Fruit fly (Drosophila melanogaster) whole organism, prepupa: ENCODE data around the gene spn-E.

Source experiments
- CG6792 ChIP-seq: fragments of 200-800 bp; sonication (Bioruptor generic); optimal IDR thresholded peaks from 3 replicates; lab custom pipeline; 2016; ENCODE audit warnings: missing biosample characterization, missing genetic modification characterization
- Hr4 ChIP-seq: fragments of 200-800 bp; sonication (Bioruptor generic); optimal IDR thresholded peaks from 3 replicates; lab custom pipeline; 2016; ENCODE audit warnings: missing biosample characterization, missing genetic modification characterization
- OdsH ChIP-seq: fragments of 200-800 bp; sonication (Bioruptor generic); optimal IDR thresholded peaks from 3 replicates; lab custom pipeline; 2016; ENCODE audit warnings: missing biosample characterization, missing genetic modification characterization

dm6 chr3R:15833332-15833731 lies 3.9 kb upstream of the spn-E start, which contains the start of gene CG43318:
- TF ChIP-seq CG6792, result no peak
- TF ChIP-seq OdsH (GFP tag; lab: Kevin White, UChicago), result no peak
- no peak for TF ChIP-seq Hr4
